Fruit fly (Drosophila melanogaster): Measurements from ENCODE around the gene nyo.

nyo gene

dm6 chr3R:31571885-31572292 lies 29.1 kb downstream of the nyo start, which contains the start of gene gammaCOP (continued):
- TF ChIP-seq CG43689 (GFP tag; IDR thresholded peaks at IDR 0.05) (no peak), NC2β (GFP tag; optimal IDR thresholded peaks at IDR 0.05) (no peak), CG7839 (tag; optimal IDR thresholded peaks at IDR 0.05) (no peak), p53 (GFP tag; optimal IDR thresholded peaks at IDR 0.05) (peak; percentile 30), Fer1 (GFP tag; optimal IDR thresholded peaks at IDR 0.05) (no peak), en (GFP tag; optimal IDR thresholded peaks at IDR 0.05) (no peak), CG34224 (GFP tag; IDR thresholded peaks at IDR 0.05; ENCODE audit: partially characterized antibody) (peak; percentile 95), Xbp1 (GFP tag; optimal IDR thresholded peaks at IDR 0.05) (peak; percentile 77), unc-4 (GFP tag; IDR thresholded peaks at IDR 0.05; ENCODE audit: partially characterized antibody) (peak; percentile 94), CG13287 (GFP tag; IDR thresholded peaks at IDR 0.05; ENCODE audit: partially characterized antibody) (peak; percentile 98), CG10959 (GFP tag; IDR thresholded peaks at IDR 0.05) (no peak), Chrac-16 (GFP tag; optimal IDR thresholded peaks at IDR 0.05) (no peak), MESR4 (GFP tag; optimal IDR thresholded peaks at IDR 0.05) (peak; percentile 95), nerfin-2 (GFP tag; IDR thresholded peaks at IDR 0.05; ENCODE audit: partially characterized antibody) (peak; percentile 79), HLH4C (GFP tag; IDR thresholded peaks at IDR 0.05; ENCODE audit: partially characterized antibody) (peak; percentile 92), CrebB (tag; optimal IDR thresholded peaks at IDR 0.05) (no peak), Ets97D (GFP tag; optimal IDR thresholded peaks at IDR 0.05) (peak; percentile 43), CG2116 (GFP tag; optimal IDR thresholded peaks at IDR 0.05) (peak; percentile 89), E2f2 (GFP tag; IDR thresholded peaks at IDR 0.05) (peak; percentile 91), pan (optimal IDR thresholded peaks at IDR 0.05) (no peak), pan (GFP tag; optimal IDR thresholded peaks at IDR 0.05 in 1 of 2, IDR thresholded peaks at IDR 0.05 in 1 of 2) (no peak), Pdp1 (GFP tag; optimal IDR thresholded peaks at IDR 0.05) (peak in 1 of 2 experiments; percentile 40), CG2129 (GFP tag; IDR thresholded peaks at IDR 0.05; ENCODE audit: partially characterized antibody) (peak; percentile 77), CG14710 (tag; optimal IDR thresholded peaks at IDR 0.05) (peak; percentile 50), CG8924 (tag; optimal IDR thresholded peaks at IDR 0.05) (no peak), CTCF (GFP tag; optimal IDR thresholded peaks at IDR 0.05) (no peak), CG10321 (GFP tag; IDR thresholded peaks at IDR 0.05) (no peak), amos (GFP tag; IDR thresholded peaks at IDR 0.05; ENCODE audit: partially characterized antibody) (peak; percentile 73), CG12744 (GFP tag; optimal IDR thresholded peaks at IDR 0.05) (no peak), gfzf (GFP tag; optimal IDR thresholded peaks at IDR 0.05) (peak; percentile 28), Rx (GFP tag; IDR thresholded peaks at IDR 0.05) (no peak), CG12391 (tag; optimal IDR thresholded peaks at IDR 0.05) (peak; percentile 16), CoRest (tag; optimal IDR thresholded peaks at IDR 0.05) (peak; percentile 26), eyg (GFP tag; optimal IDR thresholded peaks at IDR 0.05) (peak; percentile 5), Myb (GFP tag; optimal IDR thresholded peaks at IDR 0.05) (peak; percentile 37), Sry-β (GFP tag; optimal IDR thresholded peaks at IDR 0.05) (peak; percentile 59), Hr78 (GFP tag; optimal IDR thresholded peaks at IDR 0.05) (no peak), sna (GFP tag; IDR thresholded peaks at IDR 0.05; ENCODE audit: partially characterized antibody) (peak; percentile 97), zen2 (GFP tag; IDR thresholded peaks at IDR 0.05; ENCODE audit: partially characterized antibody) (peak; percentile 82; the same call in 2 of the 3 replicates), crc (GFP tag; optimal IDR thresholded peaks at IDR 0.05) (no peak), CG7963 (GFP tag; IDR thresholded peaks at IDR 0.05; ENCODE audit: partially characterized antibody) (peak; percentile 69; the same call in 1 of the 3 replicates), CG12299 (tag; optimal IDR thresholded peaks at IDR 0.05) (no peak), mld (GFP tag; IDR thresholded peaks at IDR 0.05; ENCODE audit: partially characterized antibody) (peak; percentile 36; the same call in 1 of the 3 replicates), Opbp (GFP tag; IDR thresholded peaks at IDR 0.05; ENCODE audit: partially characterized antibody) (peak; percentile 75; the same call in 1 of the 3 replicates), CG9727 (GFP tag; optimal IDR thresholded peaks at IDR 0.05) (peak; percentile 9), CG2889 (GFP tag; IDR thresholded peaks at IDR 0.05) (no peak), ato (GFP tag; IDR thresholded peaks at IDR 0.05; ENCODE audit: partially characterized antibody) (peak; percentile 76), CG17829 (tag; optimal IDR thresholded peaks at IDR 0.05) (peak; percentile 36), tna (GFP tag; IDR thresholded peaks at IDR 0.05; ENCODE audit: partially characterized antibody) (peak; percentile 91)

All from whole organism, embryonic.